Fruit fly (Drosophila melanogaster): Measurements from ENCODE around the gene hzg.
A peak's percentile ranks its signal among the peaks of the same experiment; 100 is the strongest.

Gene hzg

DNA sequence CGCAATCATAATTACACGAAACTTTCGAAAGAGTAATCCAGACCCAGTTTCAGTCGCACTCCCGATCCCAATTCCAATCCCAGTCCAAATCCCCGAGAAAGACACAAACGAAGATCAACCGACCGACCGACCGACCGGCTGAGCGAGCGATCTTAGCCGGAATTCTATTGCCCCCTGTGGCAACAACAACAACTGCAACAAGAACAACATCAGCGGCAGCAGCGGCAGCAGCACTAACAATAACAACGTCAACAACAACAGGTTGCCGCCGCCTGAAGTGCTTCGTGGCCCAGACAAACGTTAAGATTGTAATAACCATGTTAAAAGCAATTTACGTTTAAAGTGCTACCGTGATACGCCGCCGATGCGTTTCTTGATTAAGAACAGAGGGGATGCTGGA is 14.2 kb upstream of the hzg start:
- TF ChIP-seq CG4496 (GFP tag; IDR thresholded peaks at IDR 0.05) (0 out of 3 replicates have a peak, but pooled peaks have one; percentile 21), CG32121 (GFP tag; IDR thresholded peaks at IDR 0.05) (no peak), CG13204 (GFP tag; optimal IDR thresholded peaks at IDR 0.05) (peak; percentile 37)

DNA sequence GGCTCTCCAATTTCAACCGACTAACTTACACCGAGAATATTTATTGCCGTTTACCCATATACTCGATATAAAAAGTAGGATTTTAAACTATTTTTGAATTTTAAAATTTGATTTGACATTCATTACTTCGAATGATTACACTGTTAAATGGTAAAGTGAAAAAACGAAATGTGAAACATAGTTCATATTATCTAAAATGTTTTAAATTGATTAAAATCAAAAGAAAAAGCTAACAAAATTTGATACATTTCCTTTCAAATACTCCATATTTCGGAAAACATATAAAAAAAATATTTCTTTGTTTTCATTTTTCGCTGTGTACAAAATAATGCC is 13.7 kb upstream of the hzg start:
- TF ChIP-seq CG14655 (GFP tag; optimal IDR thresholded peaks at IDR 0.05) = peak; percentile 31
- peak; percentile 30 for TF ChIP-seq CG8301 (tag; optimal IDR thresholded peaks at IDR 0.05)
- TF ChIP-seq D1 (tag; optimal IDR thresholded peaks at IDR 0.05) = no peak
- peak; percentile 42 for TF ChIP-seq CG8159 (tag; optimal IDR thresholded peaks at IDR 0.05)
- peak; percentile 8 for TF ChIP-seq CG9948 (tag; optimal IDR thresholded peaks at IDR 0.05)
- no peak for TF ChIP-seq CG15710 (tag; optimal IDR thresholded peaks at IDR 0.05)

DNA sequence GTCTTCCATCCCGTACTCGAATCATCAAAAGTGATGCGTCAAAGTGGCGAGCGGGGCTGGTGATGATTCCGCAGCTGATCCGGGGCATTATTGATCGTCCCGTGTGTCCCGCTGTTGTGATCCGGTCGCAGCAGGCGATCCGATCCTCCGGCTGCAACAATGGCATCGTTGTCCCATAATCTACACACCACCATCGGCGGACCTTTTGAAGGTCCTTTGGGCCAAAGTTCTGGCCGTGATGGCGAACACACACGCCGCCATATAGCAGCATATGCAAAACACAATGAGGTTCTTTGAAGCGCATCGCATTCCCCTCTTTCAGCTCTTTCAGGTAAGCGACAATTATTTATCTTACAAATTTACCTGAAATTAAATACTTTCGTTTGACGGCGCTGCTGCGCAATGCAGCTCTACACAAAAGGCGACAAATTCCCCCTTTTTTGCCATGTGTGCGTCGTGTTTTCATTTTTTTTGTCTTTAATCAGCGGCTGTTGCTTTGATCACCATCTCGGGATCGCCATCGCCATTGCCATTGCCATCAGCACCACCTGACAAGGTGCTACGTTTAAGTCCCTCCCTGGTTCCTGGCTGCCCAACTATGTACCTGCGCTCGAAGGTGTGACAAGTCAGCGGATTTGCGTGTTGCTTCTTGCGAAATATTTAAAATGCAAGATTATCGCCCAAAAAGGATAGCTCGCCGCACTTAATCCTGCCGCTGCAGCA is 13.2 kb upstream of the hzg start:
- TF ChIP-seq CG4496 (GFP tag; IDR thresholded peaks at IDR 0.05) = no peak
- TF ChIP-seq Pif1B (GFP tag; optimal IDR thresholded peaks at IDR 0.05) = no peak
- TF ChIP-seq CG10348 (GFP tag; IDR thresholded peaks at IDR 0.05) = no peak
- no peak for TF ChIP-seq CG15710 (tag; optimal IDR thresholded peaks at IDR 0.05)
- no peak for TF ChIP-seq CG17806 (tag; optimal IDR thresholded peaks at IDR 0.05)
- TF ChIP-seq CG8159 (tag; optimal IDR thresholded peaks at IDR 0.05) = no peak
- no peak for TF ChIP-seq CG8301 (tag; optimal IDR thresholded peaks at IDR 0.05)

DNA sequence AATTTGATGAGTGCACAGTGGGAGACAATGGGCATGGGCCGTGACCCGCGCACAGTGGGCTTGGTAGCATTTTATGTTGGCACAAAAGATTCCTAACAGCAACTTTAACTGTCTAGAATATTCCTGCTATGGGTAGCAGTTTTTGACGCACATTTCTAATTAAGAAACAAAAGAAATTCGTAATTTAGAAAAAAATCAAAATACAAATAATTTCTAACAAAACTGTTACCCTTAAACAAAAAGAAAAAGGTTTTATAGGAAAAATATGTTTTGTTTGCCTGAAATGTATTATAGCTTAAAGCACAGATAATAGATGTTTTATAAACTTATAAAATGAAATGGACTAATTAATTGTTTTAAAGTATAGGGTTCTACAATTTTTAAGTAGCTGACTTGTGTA is 12.4 kb upstream of the hzg start:
- TF ChIP-seq CG14655 (GFP tag; optimal IDR thresholded peaks at IDR 0.05) (peak; percentile 32), Pif1A (GFP tag; optimal IDR thresholded peaks at IDR 0.05) (no peak), CG9948 (tag; optimal IDR thresholded peaks at IDR 0.05) (peak; percentile 21), CG8159 (tag; optimal IDR thresholded peaks at IDR 0.05) (peak; percentile 46), CG10348 (GFP tag; IDR thresholded peaks at IDR 0.05) (no peak)

DNA sequence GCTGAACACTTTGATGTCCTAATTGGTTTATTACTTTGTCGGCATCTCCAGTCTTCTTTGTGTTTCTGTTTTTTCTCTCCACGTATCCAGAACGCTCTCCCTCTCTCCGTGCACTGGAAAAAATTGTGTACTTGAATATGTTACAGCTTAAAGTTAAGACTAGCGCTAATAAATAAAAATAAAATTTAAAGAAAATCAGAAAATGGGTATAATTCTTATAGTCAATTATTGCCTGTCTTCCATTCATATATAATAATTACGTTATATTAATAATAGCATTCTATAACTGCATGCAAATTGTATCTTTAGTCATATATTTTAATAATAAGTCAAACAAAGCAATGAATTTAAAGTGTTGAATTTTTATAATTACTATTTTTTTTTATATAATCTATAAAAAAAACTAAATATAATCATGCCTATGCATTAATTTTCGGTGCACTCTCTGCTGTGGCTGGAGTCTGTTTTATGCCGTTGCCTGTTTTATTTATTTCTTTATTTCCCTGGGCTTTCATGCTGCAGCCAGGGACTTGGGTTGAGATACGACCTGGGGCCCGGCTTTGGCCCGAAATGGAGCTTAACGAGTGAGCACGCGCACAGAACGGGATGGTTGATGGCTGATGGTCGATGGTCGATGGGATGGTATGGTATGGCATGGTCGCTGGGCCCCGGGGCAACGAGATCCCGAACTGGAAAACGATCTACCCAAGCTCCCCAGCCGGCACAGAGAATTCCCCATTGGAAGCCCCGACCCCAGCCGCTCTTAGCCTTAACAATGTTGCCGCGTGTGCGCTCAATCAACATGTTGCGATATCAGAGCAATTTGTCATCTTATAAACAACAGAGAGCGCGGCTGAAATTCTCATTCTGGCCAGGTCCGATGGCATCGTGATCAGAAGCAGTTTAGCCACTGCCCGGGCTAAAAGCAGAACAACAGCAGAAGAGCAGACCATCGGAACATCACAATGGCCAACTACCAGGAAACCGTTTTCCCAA is 11.5 kb upstream of the hzg start:
- peak; percentile 55 for TF ChIP-seq Snoo (tag; optimal IDR thresholded peaks at IDR 0.05)
- peak; percentile 71 for TF ChIP-seq CG17806 (tag; optimal IDR thresholded peaks at IDR 0.05)
- peak; percentile 64 for TF ChIP-seq CG15710 (tag; optimal IDR thresholded peaks at IDR 0.05)
- TF ChIP-seq CG8301 (tag; optimal IDR thresholded peaks at IDR 0.05) = peak; percentile 50
- TF ChIP-seq Ets98B (GFP tag; IDR thresholded peaks at IDR 0.05) = no peak
- peak; percentile 68 for TF ChIP-seq CG14655 (GFP tag; optimal IDR thresholded peaks at IDR 0.05)
- peak; percentile 86 for TF ChIP-seq CG8159 (tag; optimal IDR thresholded peaks at IDR 0.05)
- no peak for TF ChIP-seq CG13204 (GFP tag; optimal IDR thresholded peaks at IDR 0.05)
- peak; percentile 33 for TF ChIP-seq CG34367 (tag; optimal IDR thresholded peaks at IDR 0.05)
- TF ChIP-seq Pif1B (GFP tag; optimal IDR thresholded peaks at IDR 0.05) = peak; percentile 35
- peak; percentile 74 for TF ChIP-seq D1 (tag; optimal IDR thresholded peaks at IDR 0.05)
- no peak for TF ChIP-seq rn (GFP tag; IDR thresholded peaks at IDR 0.05)
- TF ChIP-seq CG10348 (GFP tag; IDR thresholded peaks at IDR 0.05) = no peak
- TF ChIP-seq CG32121 (GFP tag; IDR thresholded peaks at IDR 0.05) = no peak
- peak; percentile 3 for TF ChIP-seq Pif1A (GFP tag; optimal IDR thresholded peaks at IDR 0.05)
- TF ChIP-seq CG9948 (tag; optimal IDR thresholded peaks at IDR 0.05) = peak; percentile 80
- no peak for TF ChIP-seq CG12605 (GFP tag; IDR thresholded peaks at IDR 0.05)

DNA sequence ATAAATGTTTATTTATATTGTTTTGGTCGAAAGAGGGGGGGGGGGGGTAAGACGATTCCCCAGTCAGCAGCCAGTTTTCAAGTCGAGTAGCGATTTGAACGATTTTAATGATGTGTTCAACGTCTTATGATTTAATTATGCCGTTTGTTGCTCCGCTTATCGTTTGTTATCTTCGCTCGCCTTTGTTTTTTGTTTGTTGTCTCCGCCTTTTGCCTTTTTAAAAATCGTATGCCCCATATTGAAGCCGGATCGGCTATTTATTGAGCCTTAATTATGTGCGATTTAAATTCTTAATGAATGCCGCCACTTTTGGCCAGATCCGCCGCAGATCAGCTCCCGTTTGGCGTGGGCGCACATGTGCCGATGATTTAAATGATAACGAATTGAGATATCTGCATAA is 10.0 kb upstream of the hzg start:
- TF ChIP-seq CG15710 (tag; optimal IDR thresholded peaks at IDR 0.05) (no peak), CG12605 (GFP tag; IDR thresholded peaks at IDR 0.05) (no peak), Pif1B (GFP tag; optimal IDR thresholded peaks at IDR 0.05) (no peak), Snoo (tag; optimal IDR thresholded peaks at IDR 0.05) (no peak), CG4496 (GFP tag; IDR thresholded peaks at IDR 0.05) (no peak), CG34367 (tag; optimal IDR thresholded peaks at IDR 0.05) (no peak), CG10348 (GFP tag; IDR thresholded peaks at IDR 0.05) (no peak), CG9948 (tag; optimal IDR thresholded peaks at IDR 0.05) (no peak), fd96Ca (GFP tag; IDR thresholded peaks at IDR 0.05) (no peak), EcR (GFP tag; optimal IDR thresholded peaks at IDR 0.05) (no peak), CG17806 (tag; optimal IDR thresholded peaks at IDR 0.05) (no peak), D1 (tag; optimal IDR thresholded peaks at IDR 0.05) (no peak), CG13204 (GFP tag; optimal IDR thresholded peaks at IDR 0.05) (no peak), CG14655 (GFP tag; optimal IDR thresholded peaks at IDR 0.05) (no peak)

All from whole organism, pupa.